Worm (Caenorhabditis elegans): ENCODE data around the gene Y14H12B.1.

Y14H12B.1 gene

ce11 chrII:3931825-3932224 is 2.4 kb upstream of the Y14H12B.1 start (continued):
- 0 out of 2 replicates have a peak, but pooled peaks have one; percentile 59 for TF ChIP-seq ceh-58 (GFP tag; IDR thresholded peaks at IDR 0.05)
- TF ChIP-seq unc-130 (GFP tag; optimal IDR thresholded peaks at IDR 0.05), result peak; percentile 54
- no peak for TF ChIP-seq dox-1 (GFP tag; IDR thresholded peaks at IDR 0.05)
- peak; percentile 51 for TF ChIP-seq xnd-1 (tag; optimal IDR thresholded peaks at IDR 0.05)
- no peak for TF ChIP-seq pha-4 (tag; optimal IDR thresholded peaks at IDR 0.05)
- no peak for TF ChIP-seq ztf-26 (tag; optimal IDR thresholded peaks at IDR 0.05)
- TF ChIP-seq ztf-28 (GFP tag; IDR thresholded peaks at IDR 0.05), result no peak
- peak; percentile 74 for TF ChIP-seq attf-6 (GFP tag; IDR thresholded peaks at IDR 0.05)
- TF ChIP-seq F49E8.2 (tag; optimal IDR thresholded peaks at IDR 0.05; ENCODE audit: insufficient read depth), result peak; percentile 2
- TF ChIP-seq tbp1 (GFP tag; optimal IDR thresholded peaks at IDR 0.05), result peak; percentile 39
- TF ChIP-seq ekl-4 (GFP tag; IDR thresholded peaks at IDR 0.05), result peak; percentile 86
- 0 out of 2 replicates have a peak, but pooled peaks have one; percentile 72 for TF ChIP-seq bed-1 (GFP tag; IDR thresholded peaks at IDR 0.05)
- peak; percentile 67 for TF ChIP-seq snpc-3.4 (tag; optimal IDR thresholded peaks at IDR 0.05)
- peak; percentile 29 for TF ChIP-seq lsl-1 (GFP tag; optimal IDR thresholded peaks at IDR 0.05)
- TF ChIP-seq hsf-1 (GFP tag; IDR thresholded peaks at IDR 0.05), result peak; percentile 40; the same call in 1 of the 2 replicates

DNA sequence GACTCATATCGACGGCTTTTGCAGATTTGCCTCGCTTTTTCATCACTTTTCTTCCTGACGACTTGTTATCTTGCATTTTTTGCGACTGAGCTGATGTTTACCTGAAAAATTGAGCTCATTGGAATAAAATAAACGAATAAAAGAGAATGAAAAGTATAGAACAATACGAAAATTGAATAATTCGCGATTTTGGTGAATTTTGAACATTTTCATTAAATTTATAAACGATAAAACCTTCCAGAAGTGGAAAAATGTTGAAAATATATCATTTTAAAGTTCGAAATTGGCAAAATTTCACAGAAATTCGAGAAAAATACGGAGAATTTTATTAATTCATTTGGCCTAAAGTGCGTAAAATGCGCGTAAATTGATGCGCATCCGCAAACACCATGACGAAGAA is 607 bp upstream of the Y14H12B.1 start, which contains the start of gene Y14H12B.2:
Y14H12B.2 (minus strand) TSS at position 101 of the 400 bp plus-strand sequence.
- no peak for TF ChIP-seq lir-1 (GFP tag; conservative IDR thresholded peaks at IDR 0.05)
- TF ChIP-seq madf-6 (GFP tag; IDR thresholded peaks at IDR 0.05), result no peak
- TF ChIP-seq egl-44 (GFP tag; IDR thresholded peaks at IDR 0.05), result no peak
- no peak for TF ChIP-seq snpc-1.1 (tag; optimal IDR thresholded peaks at IDR 0.05; ENCODE audit: insufficient read depth)
- TF ChIP-seq pbrm-1 (GFP tag; IDR thresholded peaks at IDR 0.05), result no peak
- TF ChIP-seq B0261.1 (tag; optimal IDR thresholded peaks at IDR 0.05), result no peak
- no peak for TF ChIP-seq mcd-1 (GFP tag; IDR thresholded peaks at IDR 0.05)
- no peak for TF ChIP-seq lsl-1 (GFP tag; optimal IDR thresholded peaks at IDR 0.05)
- TF ChIP-seq hrde-1 (tag; optimal IDR thresholded peaks at IDR 0.05; ENCODE audit: borderline replicate concordance), result no peak
- no peak for TF ChIP-seq F10E7.11 (tag; optimal IDR thresholded peaks at IDR 0.05)
- TF ChIP-seq let-526 (GFP tag; IDR thresholded peaks at IDR 0.05), result no peak
- TF ChIP-seq nhr-90 (tag; optimal IDR thresholded peaks at IDR 0.05), result no peak
- TF ChIP-seq chd-7 (tag; optimal IDR thresholded peaks at IDR 0.05), result no peak
- TF ChIP-seq K12H6.12 (tag; optimal IDR thresholded peaks at IDR 0.05), result no peak
- TF ChIP-seq unc-62 (GFP tag; optimal IDR thresholded peaks at IDR 0.05), result no peak
- TF ChIP-seq sdz-38 (tag; optimal IDR thresholded peaks at IDR 0.05), result no peak
- no peak for TF ChIP-seq mxl-1 (tag; optimal IDR thresholded peaks at IDR 0.05)
- no peak for TF ChIP-seq athp-1 (tag; optimal IDR thresholded peaks at IDR 0.05)
- TF ChIP-seq hmg-1.2 (GFP tag; IDR thresholded peaks at IDR 0.05), result no peak
- no peak for TF ChIP-seq dox-1 (GFP tag; IDR thresholded peaks at IDR 0.05)

- TF ChIP-seq ekl-4 (GFP tag; IDR thresholded peaks at IDR 0.05), result 0 out of 2 replicates have a peak, but pooled peaks have one; percentile 19
- TF ChIP-seq lin-54 (GFP tag; optimal IDR thresholded peaks at IDR 0.05), result peak; percentile 2
- TF ChIP-seq madf-6 (GFP tag; IDR thresholded peaks at IDR 0.05), result peak; percentile 51; the same call in 1 of the 2 replicates
- no peak for TF ChIP-seq lin-40 (tag; optimal IDR thresholded peaks at IDR 0.05)
- TF ChIP-seq B0336.3 (GFP tag; IDR thresholded peaks at IDR 0.05), result 0 out of 2 replicates have a peak, but pooled peaks have one; percentile 27
- TF ChIP-seq gei-17 (GFP tag; optimal IDR thresholded peaks at IDR 0.05), result no peak
- peak; percentile 71; the same call in 1 of the 2 replicates for TF ChIP-seq madf-3 (GFP tag; IDR thresholded peaks at IDR 0.05)
These were observed 851 bp downstream of the Y14H12B.1 start for ce11 chrII:3935098-3935497.

Measured in whole organism, young adult.